Worm (Caenorhabditis elegans) whole organism, late embryonic: Measurements from ENCODE around the gene F02D10.2.

Experiments used
- Y22D7AL.16 ChIP-seq: sonication (generic microtip); optimal IDR thresholded peaks from 2 replicates; lab custom pipeline; 2016; ENCODE audit warnings: missing genetic modification characterization, missing compliant biosample characterization
- ama-1 ChIP-seq: fragments of 150-350 bp; optimal IDR thresholded peaks from 2 replicates; lab custom pipeline; 2014
- ceh-48 ChIP-seq: sonication (generic microtip); optimal IDR thresholded peaks from 2 replicates; lab custom pipeline; 2016; ENCODE audit warnings: missing genetic modification characterization, inconsistent platforms, missing compliant biosample characterization
- ceh-9 ChIP-seq: sonication (generic microtip); optimal IDR thresholded peaks from 2 replicates; lab custom pipeline; 2016; ENCODE audit warnings: mild to moderate bottlenecking, missing genetic modification characterization, inconsistent platforms, missing compliant biosample characterization
- elt-2 ChIP-seq: sonication (generic microtip); optimal IDR thresholded peaks from 2 replicates; lab custom pipeline; 2016; ENCODE audit warnings: missing genetic modification reagents, missing genetic modification characterization, missing compliant biosample characterization
- hlh-13 ChIP-seq: fragments of 200-800 bp; sonication (Bioruptor generic); optimal IDR thresholded peaks from 2 replicates; lab custom pipeline; 2018; ENCODE audit warnings: mild to moderate bottlenecking, missing genetic modification characterization, missing compliant biosample characterization
- lim-6 ChIP-seq: sonication (generic microtip); optimal IDR thresholded peaks from 2 replicates; lab custom pipeline; 2016; ENCODE audit warnings: missing genetic modification characterization, missing compliant biosample characterization
- pros-1 ChIP-seq: fragments of 150-350 bp; optimal IDR thresholded peaks from 2 replicates; lab custom pipeline; 2014; ENCODE audit warnings: missing biosample characterization, missing genetic modification reagents, missing genetic modification characterization
- ref-2 ChIP-seq: sonication (generic microtip); optimal IDR thresholded peaks from 2 replicates; lab custom pipeline; 2016; ENCODE audit warnings: missing genetic modification characterization, missing compliant biosample characterization

DNA sequence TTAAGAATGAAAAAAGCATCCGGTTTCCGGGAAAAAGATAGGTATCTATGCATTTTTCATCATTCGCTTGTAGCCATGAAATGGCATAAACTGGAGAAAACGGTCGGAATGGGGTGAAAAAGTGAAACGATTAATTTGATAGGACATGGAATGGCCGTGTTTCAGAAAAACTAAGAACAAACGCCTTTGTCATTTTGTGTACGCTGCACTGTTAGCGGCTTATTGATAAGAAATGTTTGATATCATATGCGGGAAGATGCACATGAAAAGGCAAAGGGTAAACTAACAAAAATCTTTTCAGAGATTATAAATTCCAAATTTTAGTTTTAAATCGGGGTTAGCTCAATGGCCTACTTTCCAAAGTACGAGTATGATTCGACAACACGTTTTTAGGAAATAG lies 42.6 kb downstream of the F02D10.2 start:
- TF ChIP-seq ref-2 (tag; lab: Kevin White, UChicago) (no peak), lim-6 (tag; lab: Kevin White, UChicago) (no peak), ceh-9 (tag; lab: Kevin White, UChicago) (no peak), elt-2 (peak; percentile 45), ama-1 (lab: Kevin White, UChicago) (no peak), hlh-13 (GFP tag; lab: Kevin White, UChicago) (no peak), Y22D7AL.16 (tag; lab: Kevin White, UChicago) (no peak), pros-1 (tag; lab: Kevin White, UChicago) (no peak), ceh-48 (tag; lab: Kevin White, UChicago) (no peak)
